Worm (Caenorhabditis elegans) whole organism, L1 larva: ENCODE results near the gene F02E8.4.

Experiments
- aly-2 ChIP-seq: fragments of 150-350 bp; optimal IDR thresholded peaks from 2 replicates; lab custom pipeline; 2014; ENCODE audit warnings: missing biosample characterization, missing genetic modification characterization
- elt-3 ChIP-seq, 6 experiments: fragments of 150-350 bp in 1 of 6; sonication (generic microtip); optimal IDR thresholded peaks; 2 replicates each; lab custom pipeline; 2017 to 2018; ENCODE audit warnings: missing biosample characterization in 6 of 6, missing genetic modification characterization in 6 of 6, inconsistent platforms in 1 of 6
- lin-14 ChIP-seq: fragments of 200-800 bp; sonication (Bioruptor generic); optimal IDR thresholded peaks from 2 replicates; lab custom pipeline; 2018; ENCODE audit warnings: mild to moderate bottlenecking, missing genetic modification characterization, moderate library complexity, missing compliant biosample characterization
- lin-15B ChIP-seq: fragments of 150-350 bp; sonication (generic microtip); optimal IDR thresholded peaks from 3 replicates; lab custom pipeline; 2014; ENCODE audit warnings: missing biosample characterization, missing genetic modification characterization
- lin-35 ChIP-seq, 2 experiments: fragments of 150-350 bp; optimal IDR thresholded peaks; 2 replicates each; lab custom pipeline; 2014; ENCODE audit warnings: missing biosample characterization in 2 of 2, missing genetic modification characterization in 2 of 2, missing genetic modification reagents in 2 of 2
- mab-9 ChIP-seq: fragments of 200-800 bp; sonication (Bioruptor generic); IDR thresholded peaks from 2 replicates; pipeline ENCODE4 v1.3.6; 2022; ENCODE audit warnings: missing genetic modification reagents, missing genetic modification characterization, missing compliant biosample characterization
- nhr-237 ChIP-seq: fragments of 150-350 bp; optimal IDR thresholded peaks from 2 replicates; lab custom pipeline; 2014; ENCODE audit warnings: missing biosample characterization, missing genetic modification characterization
- nhr-77 ChIP-seq: fragments of 150-350 bp; optimal IDR thresholded peaks from 2 replicates; lab custom pipeline; 2014; ENCODE audit warnings: missing biosample characterization, missing genetic modification characterization
- nhr-90 ChIP-seq: sonication (generic microtip); optimal IDR thresholded peaks from 2 replicates; lab custom pipeline; 2016; ENCODE audit warnings: mild to moderate bottlenecking, missing genetic modification characterization, missing compliant biosample characterization; ENCODE audit not compliant: poor library complexity
- sptf-1 ChIP-seq: fragments of 150-350 bp; optimal IDR thresholded peaks from 2 replicates; lab custom pipeline; 2014; ENCODE audit warnings: missing biosample characterization, missing genetic modification characterization
- unc-30 ChIP-seq: sonication (generic microtip); optimal IDR thresholded peaks from 2 replicates; lab custom pipeline; 2017; ENCODE audit warnings: missing biosample characterization, missing genetic modification characterization
- unc-62 ChIP-seq: fragments of 150-350 bp; optimal IDR thresholded peaks from 2 replicates; lab custom pipeline; 2014; ENCODE audit warnings: missing biosample characterization, missing genetic modification reagents, missing genetic modification characterization
- zag-1 ChIP-seq: fragments of 150-350 bp; optimal IDR thresholded peaks from 2 replicates; lab custom pipeline; 2014; ENCODE audit warnings: missing biosample characterization, missing genetic modification characterization
- ztf-11 ChIP-seq, 2 experiments: sonication (generic microtip); optimal IDR thresholded peaks; 2 replicates each; lab custom pipeline; 2016 to 2017; ENCODE audit warnings: missing genetic modification characterization in 2 of 2, missing biosample characterization in 1 of 2, missing compliant biosample characterization in 1 of 2

- TF ChIP-seq unc-62 (GFP tag; lab: Kevin White, UChicago) (no peak), lin-35 (GFP tag; optimal IDR thresholded peaks at IDR 0.05; lab: Kevin White, UChicago) (no peak), nhr-77 (tag; lab: Kevin White, UChicago) (no peak), unc-30 (no peak), aly-2 (tag; lab: Kevin White, UChicago) (no peak), nhr-237 (tag; lab: Kevin White, UChicago) (no peak), lin-14 (GFP tag; lab: Kevin White, UChicago) (peak; percentile 54), nhr-90 (tag; lab: Kevin White, UChicago) (no peak), sptf-1 (no peak), ztf-11 (tag; optimal IDR thresholded peaks at IDR 0.05; lab: Kevin White, UChicago) (no peak), lin-15B (tag; lab: Kevin White, UChicago) (no peak), zag-1 (tag; lab: Kevin White, UChicago) (no peak), elt-3 (tag; optimal IDR thresholded peaks at IDR 0.05; lab: Kevin White, UChicago) (no peak), mab-9 (GFP tag; lab: Robert Waterston, UW) (no peak)
Observed at ce11 chrX:4484072-4484471, 30.2 kb downstream of the F02E8.4 start.
